Fruit fly (Drosophila melanogaster): ENCODE measurements around the gene IntS11.

IntS11 gene

dm6 chr3R:29772795-29773331, 27.7 kb downstream of the IntS11 start (continued):
- TF ChIP-seq Stat92E (GFP tag; optimal IDR thresholded peaks at IDR 0.05) (peak in 1 of 3 experiments; percentile 19), Oli (tag; optimal IDR thresholded peaks at IDR 0.05) (no peak), fd3F (GFP tag; optimal IDR thresholded peaks at IDR 0.05) (no peak), CG10462 (GFP tag; optimal IDR thresholded peaks at IDR 0.05) (no peak), mam (GFP tag; optimal IDR thresholded peaks at IDR 0.05) (no peak), Atf3 (GFP tag; optimal IDR thresholded peaks at IDR 0.05) (no peak), CG13894 (tag; optimal IDR thresholded peaks at IDR 0.05) (peak; percentile 55), CG6175 (GFP tag; IDR thresholded peaks at IDR 0.05) (peak; percentile 84; the same call in 2 of the 3 replicates), CG7745 (tag; optimal IDR thresholded peaks at IDR 0.05) (no peak), CG30403 (GFP tag; optimal IDR thresholded peaks at IDR 0.05) (no peak), CG4424 (GFP tag; optimal IDR thresholded peaks at IDR 0.05) (no peak), CG13287 (GFP tag; IDR thresholded peaks at IDR 0.05; ENCODE audit: partially characterized antibody) (peak; percentile 61; the same call in 1 of the 2 replicates), Opbp (GFP tag; IDR thresholded peaks at IDR 0.05; ENCODE audit: partially characterized antibody) (no peak; the same call in 2 of the 3 replicates), CG4617 (GFP tag; optimal IDR thresholded peaks at IDR 0.05; ENCODE audit: borderline replicate concordance) (no peak), sens-2 (GFP tag; IDR thresholded peaks at IDR 0.05) (peak; percentile 62), Xbp1 (GFP tag; optimal IDR thresholded peaks at IDR 0.05) (no peak), H2.0 (GFP tag; IDR thresholded peaks at IDR 0.05) (no peak), CG5953 (GFP tag; IDR thresholded peaks at IDR 0.05) (no peak), bsh (GFP tag; optimal IDR thresholded peaks at IDR 0.05) (peak in 1 of 2 experiments; percentile 40), CG18476 (GFP tag; optimal IDR thresholded peaks at IDR 0.05) (no peak), CG30431 (GFP tag; optimal IDR thresholded peaks at IDR 0.05) (no peak), sob (GFP tag; IDR thresholded peaks at IDR 0.05) (peak; percentile 60; the same call in 1 of the 2 replicates), CG4360 (GFP tag; IDR thresholded peaks at IDR 0.05) (no peak; the same call in none of the 2 replicates), chm (GFP tag; IDR thresholded peaks at IDR 0.05) (peak; percentile 62; the same call in 1 of the 2 replicates), CG17359 (tag; optimal IDR thresholded peaks at IDR 0.05) (no peak), Drgx (GFP tag; IDR thresholded peaks at IDR 0.05) (peak; percentile 52), CG18764 (GFP tag; optimal IDR thresholded peaks at IDR 0.05) (no peak), ttk (GFP tag; IDR thresholded peaks at IDR 0.05) (no peak), CG1024 (GFP tag; IDR thresholded peaks at IDR 0.05) (no peak), CG11723 (GFP tag; optimal IDR thresholded peaks at IDR 0.05) (no peak), CG2889 (GFP tag; IDR thresholded peaks at IDR 0.05) (no peak), bcd (GFP tag; optimal IDR thresholded peaks at IDR 0.05) (no peak), jigr1 (GFP tag; IDR thresholded peaks at IDR 0.05) (no peak), E2f2 (GFP tag; IDR thresholded peaks at IDR 0.05) (0 out of 2 replicates have a peak, but pooled peaks have one; percentile 20), Hr3 (GFP tag; optimal IDR thresholded peaks at IDR 0.05) (no peak), ken (GFP tag; IDR thresholded peaks at IDR 0.05) (no peak), CG15011 (GFP tag; optimal IDR thresholded peaks at IDR 0.05) (no peak), CG14965 (GFP tag; optimal IDR thresholded peaks at IDR 0.05; ENCODE audit: borderline replicate concordance) (no peak), H15 (GFP tag; IDR thresholded peaks at IDR 0.05) (no peak), insv (GFP tag; optimal IDR thresholded peaks at IDR 0.05) (no peak), CG2116 (GFP tag; optimal IDR thresholded peaks at IDR 0.05) (no peak), CG6254 (GFP tag; optimal IDR thresholded peaks at IDR 0.05) (peak; percentile 23), Xrp1 (GFP tag; IDR thresholded peaks at IDR 0.05) (no peak; the same call in none of the 2 replicates), br (optimal IDR thresholded peaks at IDR 0.05) (no peak), Doc2 (GFP tag; IDR thresholded peaks at IDR 0.05) (no peak), Lpt (GFP tag; optimal IDR thresholded peaks at IDR 0.05) (no peak), CG13624 (GFP tag; optimal IDR thresholded peaks at IDR 0.05) (peak; percentile 21), CG7786 (GFP tag; optimal IDR thresholded peaks at IDR 0.05) (no peak), HLH3B (GFP tag; IDR thresholded peaks at IDR 0.05) (no peak), CG7963 (GFP tag; IDR thresholded peaks at IDR 0.05; ENCODE audit: partially characterized antibody) (0 out of 3 replicates have a peak, but pooled peaks have one; percentile 25), slbo (GFP tag; IDR thresholded peaks at IDR 0.05) (no peak; the same call in 1 of the 2 replicates)

Data from whole organism, embryonic.